Fruit fly (Drosophila melanogaster) whole organism, embryonic: Measurements from ENCODE around the gene CG17349.

Experiments used
- Bgb ChIP-seq: fragments of 200-800 bp; sonication (Bioruptor generic); IDR thresholded peaks from 2 replicates; pipeline ENCODE4 v1.3.6; 2022; ENCODE audit warnings: missing biosample characterization, missing genetic modification characterization; ENCODE audit not compliant: partially characterized antibody
- CG10543 ChIP-seq: fragments of 200-800 bp; sonication (Bioruptor generic); optimal IDR thresholded peaks from 3 replicates; lab custom pipeline; 2017; ENCODE audit warnings: missing biosample characterization, mild to moderate bottlenecking, missing genetic modification characterization, moderate library complexity
- CG10565 ChIP-seq: fragments of 200-800 bp; sonication (Bioruptor generic); optimal IDR thresholded peaks from 3 replicates; lab custom pipeline; 2016; ENCODE audit warnings: missing biosample characterization, mild to moderate bottlenecking, missing genetic modification characterization
- CG12104 ChIP-seq: fragments of 200-800 bp; sonication (Bioruptor generic); optimal IDR thresholded peaks from 3 replicates; lab custom pipeline; 2016; ENCODE audit warnings: missing biosample characterization, missing genetic modification characterization
- CG15601 ChIP-seq: fragments of 200-800 bp; sonication (Bioruptor generic); optimal IDR thresholded peaks from 3 replicates; lab custom pipeline; 2019; ENCODE audit warnings: missing biosample characterization, mild to moderate bottlenecking, missing genetic modification characterization, moderate library complexity
- CG17829 ChIP-seq: fragments of 200-800 bp; optimal IDR thresholded peaks from 2 replicates; lab custom pipeline; 2019; ENCODE audit warnings: missing biosample characterization, mild to moderate bottlenecking, missing genetic modification characterization, moderate library complexity
- CG18262 ChIP-seq: fragments of 200-800 bp; optimal IDR thresholded peaks from 3 replicates; lab custom pipeline; 2019; ENCODE audit warnings: missing biosample characterization, mild to moderate bottlenecking, missing genetic modification characterization, moderate library complexity
- CG2116 ChIP-seq: fragments of 200-800 bp; sonication (Bioruptor generic); optimal IDR thresholded peaks from 3 replicates; lab custom pipeline; 2018; ENCODE audit warnings: missing biosample characterization, mild to moderate bottlenecking, missing genetic modification characterization
- CG32532 ChIP-seq: fragments of 200-800 bp; sonication (Bioruptor generic); IDR thresholded peaks from 2 replicates; pipeline ENCODE4 v1.3.6; 2022; ENCODE audit warnings: missing biosample characterization, missing genetic modification characterization
- CG33557 ChIP-seq: fragments of 200-800 bp; sonication (Bioruptor generic); optimal IDR thresholded peaks from 2 replicates; lab custom pipeline; 2019; ENCODE audit warnings: missing biosample characterization, mild to moderate bottlenecking, missing genetic modification characterization, moderate library complexity
- CG3407 ChIP-seq: fragments of 200-800 bp; sonication (Bioruptor generic); optimal IDR thresholded peaks from 2 replicates; lab custom pipeline; 2018; ENCODE audit warnings: missing biosample characterization, mild to moderate bottlenecking, missing genetic modification characterization
- CG3726 ChIP-seq: fragments of 200-800 bp; sonication (Bioruptor generic); IDR thresholded peaks from 3 replicates; pipeline ENCODE4, ENCODE4 v1.3.6; 2022; ENCODE audit warnings: missing biosample characterization, missing genetic modification characterization
- CG4360 ChIP-seq: fragments of 200-800 bp; sonication (Bioruptor generic); IDR thresholded peaks from 2 replicates; pipeline ENCODE4 v1.3.6; 2022; ENCODE audit warnings: missing biosample characterization, missing genetic modification characterization
- CG4854 ChIP-seq: fragments of 200-800 bp; sonication (Bioruptor generic); optimal IDR thresholded peaks from 2 replicates; lab custom pipeline; 2016; ENCODE audit warnings: missing biosample characterization, missing genetic modification characterization, inconsistent platforms
- CG8290 ChIP-seq, 3 experiments: fragments of 200-800 bp; sonication (Bioruptor generic); optimal IDR thresholded peaks; 2 replicates each; lab custom pipeline; 2016 to 2019; ENCODE audit warnings: missing biosample characterization in 3 of 3, missing genetic modification characterization in 3 of 3, mild to moderate bottlenecking in 2 of 3, moderate library complexity in 1 of 3
- CHES-1-like ChIP-seq: fragments of 200-800 bp; sonication (Bioruptor generic); optimal IDR thresholded peaks from 2 replicates; lab custom pipeline; 2016; ENCODE audit warnings: missing biosample characterization, missing genetic modification characterization
- Elba2 ChIP-seq: fragments of 200-800 bp; sonication (Bioruptor generic); optimal IDR thresholded peaks from 3 replicates; lab custom pipeline; 2016; ENCODE audit warnings: missing biosample characterization, missing genetic modification characterization
- Fer3 ChIP-seq: fragments of 200-800 bp; sonication (Bioruptor generic); optimal IDR thresholded peaks from 2 replicates; lab custom pipeline; 2018; ENCODE audit warnings: missing biosample characterization, mild to moderate bottlenecking, missing genetic modification characterization, moderate library complexity
- Gsc ChIP-seq: fragments of 200-800 bp; sonication (Bioruptor generic); IDR thresholded peaks from 2 replicates; pipeline ENCODE4 v1.3.6; 2022; ENCODE audit warnings: missing biosample characterization, missing genetic modification characterization
- HLH4C ChIP-seq: fragments of 200-800 bp; sonication (Bioruptor generic); IDR thresholded peaks from 3 replicates; pipeline ENCODE4 v1.3.6; 2022; ENCODE audit warnings: missing biosample characterization, missing genetic modification characterization; ENCODE audit not compliant: partially characterized antibody
- HLH54F ChIP-seq: fragments of 200-800 bp; sonication (Bioruptor generic); optimal IDR thresholded peaks from 3 replicates; lab custom pipeline; 2016; ENCODE audit warnings: missing biosample characterization, missing genetic modification characterization
- Hand ChIP-seq: fragments of 200-800 bp; sonication (Bioruptor generic); optimal IDR thresholded peaks from 2 replicates; lab custom pipeline; 2017; ENCODE audit warnings: mild to moderate bottlenecking, missing biosample characterization, missing genetic modification reagents, missing genetic modification characterization
- Poxn ChIP-seq: fragments of 200-800 bp; sonication (Bioruptor generic); IDR thresholded peaks from 2 replicates; pipeline ENCODE4 v1.3.6; 2022; ENCODE audit warnings: missing biosample characterization, missing genetic modification characterization
- Sin3A ChIP-seq: fragments of >200 bp; optimal IDR thresholded peaks from 2 replicates; lab custom pipeline; 2018
- Six4 ChIP-seq: fragments of 200-800 bp; sonication (Bioruptor generic); optimal IDR thresholded peaks from 2 replicates; lab custom pipeline; 2016; ENCODE audit warnings: missing biosample characterization, missing genetic modification characterization
- ash1 ChIP-seq: fragments of 200-800 bp; sonication (Bioruptor generic); optimal IDR thresholded peaks from 2 replicates; lab custom pipeline; 2018; ENCODE audit warnings: missing biosample characterization, mild to moderate bottlenecking, missing genetic modification characterization
- bigmax ChIP-seq: fragments of 200-800 bp; sonication (Bioruptor generic); optimal IDR thresholded peaks from 2 replicates; lab custom pipeline; 2018; ENCODE audit warnings: missing biosample characterization, mild to moderate bottlenecking, missing genetic modification characterization
- disco-r ChIP-seq: fragments of 200-800 bp; sonication (Bioruptor generic); optimal IDR thresholded peaks from 2 replicates; lab custom pipeline; 2016; ENCODE audit warnings: missing biosample characterization, missing genetic modification characterization
- dpn ChIP-seq, 2 experiments: fragments of 200-800 bp; sonication (Bioruptor generic); optimal IDR thresholded peaks; 3 replicates each; lab custom pipeline; 2016; ENCODE audit warnings: missing biosample characterization in 2 of 2, missing genetic modification characterization in 2 of 2
- exex ChIP-seq: fragments of 200-800 bp; sonication (Bioruptor generic); optimal IDR thresholded peaks from 4 replicates; lab custom pipeline; 2018; ENCODE audit warnings: missing biosample characterization, mild to moderate bottlenecking, missing genetic modification characterization, moderate library complexity
- fd3F ChIP-seq: fragments of 200-800 bp; sonication (Bioruptor generic); optimal IDR thresholded peaks from 2 replicates; lab custom pipeline; 2018; ENCODE audit warnings: missing biosample characterization, mild to moderate bottlenecking, missing genetic modification characterization, moderate library complexity
- gcm ChIP-seq: fragments of 200-800 bp; sonication (Bioruptor generic); optimal IDR thresholded peaks from 2 replicates; lab custom pipeline; 2019; ENCODE audit warnings: missing biosample characterization, mild to moderate bottlenecking, missing genetic modification characterization, moderate library complexity
- ind ChIP-seq: fragments of 200-800 bp; sonication (Bioruptor generic); optimal IDR thresholded peaks from 3 replicates; lab custom pipeline; 2016; ENCODE audit warnings: missing biosample characterization, missing genetic modification characterization
- kay ChIP-seq: fragments of 200-800 bp; sonication (Bioruptor generic); optimal IDR thresholded peaks from 2 replicates; lab custom pipeline; 2016; ENCODE audit warnings: missing biosample characterization, missing genetic modification characterization
- knrl ChIP-seq: fragments of 200-800 bp; sonication (Bioruptor generic); IDR thresholded peaks from 3 replicates; pipeline ENCODE4 v1.3.6; 2022; ENCODE audit warnings: missing biosample characterization, missing genetic modification characterization; ENCODE audit not compliant: partially characterized antibody
- lbe ChIP-seq: fragments of 200-800 bp; sonication (Bioruptor generic); optimal IDR thresholded peaks from 2 replicates; lab custom pipeline; 2016; ENCODE audit warnings: missing biosample characterization, mild to moderate bottlenecking, missing genetic modification characterization
- maf-S ChIP-seq: fragments of 200-800 bp; sonication (Bioruptor generic); optimal IDR thresholded peaks from 2 replicates; lab custom pipeline; 2016; ENCODE audit warnings: missing biosample characterization, missing genetic modification characterization
- phol ChIP-seq: fragments of 200-800 bp; sonication (Bioruptor generic); optimal IDR thresholded peaks from 3 replicates; lab custom pipeline; 2018; ENCODE audit warnings: missing biosample characterization, mild to moderate bottlenecking, missing genetic modification characterization, moderate library complexity
- psq ChIP-seq: fragments of 200-800 bp; sonication (Bioruptor generic); optimal IDR thresholded peaks from 2 replicates; lab custom pipeline; 2017; ENCODE audit warnings: missing biosample characterization, missing genetic modification characterization
- ranshi ChIP-seq: fragments of 200-800 bp; sonication (Bioruptor generic); IDR thresholded peaks from 2 replicates; pipeline ENCODE4 v1.3.6; 2022; ENCODE audit warnings: missing biosample characterization, missing genetic modification characterization
- schlank ChIP-seq: fragments of 200-800 bp; sonication (Bioruptor generic); optimal IDR thresholded peaks from 2 replicates; lab custom pipeline; 2018; ENCODE audit warnings: missing biosample characterization, mild to moderate bottlenecking, missing genetic modification characterization
- scrt ChIP-seq: fragments of 200-800 bp; sonication (Bioruptor generic); optimal IDR thresholded peaks from 2 replicates; lab custom pipeline; 2018; ENCODE audit warnings: missing biosample characterization, mild to moderate bottlenecking, missing genetic modification characterization, moderate library complexity
- so ChIP-seq: fragments of 200-800 bp; sonication (Bioruptor generic); IDR thresholded peaks from 3 replicates; pipeline ENCODE4 v1.3.6; 2022; ENCODE audit warnings: missing biosample characterization, missing genetic modification characterization
- stc ChIP-seq: fragments of 200-800 bp; sonication (Bioruptor generic); IDR thresholded peaks from 2 replicates; pipeline ENCODE4 v1.3.6; 2022; ENCODE audit warnings: missing biosample characterization, missing genetic modification characterization
- tio ChIP-seq: fragments of 200-800 bp; sonication (Bioruptor generic); optimal IDR thresholded peaks from 2 replicates; lab custom pipeline; 2017; ENCODE audit warnings: missing biosample characterization, missing genetic modification characterization, inconsistent platforms
- trh ChIP-seq: fragments of 200-800 bp; sonication (Bioruptor generic); optimal IDR thresholded peaks from 2 replicates; lab custom pipeline; 2016; ENCODE audit warnings: missing biosample characterization, missing genetic modification characterization
- ttk ChIP-seq: fragments of 200-800 bp; sonication (Bioruptor generic); IDR thresholded peaks from 2 replicates; pipeline ENCODE4 v2.1.2; 2022; ENCODE audit warnings: missing biosample characterization, missing genetic modification characterization
- unc-4 ChIP-seq: fragments of 200-800 bp; sonication (Bioruptor generic); IDR thresholded peaks from 2 replicates; pipeline ENCODE4 v1.3.6; 2022; ENCODE audit warnings: missing biosample characterization, missing genetic modification characterization; ENCODE audit not compliant: partially characterized antibody
- vfl ChIP-seq: fragments of 200-800 bp; sonication (Bioruptor generic); optimal IDR thresholded peaks from 2 replicates; lab custom pipeline; 2016; ENCODE audit warnings: missing biosample characterization, missing genetic modification characterization
- vvl ChIP-seq: fragments of 200-800 bp; sonication (Bioruptor generic); IDR thresholded peaks from 2 replicates; pipeline ENCODE4 v1.3.6; 2022; ENCODE audit warnings: missing biosample characterization, missing genetic modification characterization
- zfh2 ChIP-seq: fragments of 200-800 bp; sonication (Bioruptor generic); optimal IDR thresholded peaks from 2 replicates; lab custom pipeline; 2016; ENCODE audit warnings: missing biosample characterization, missing genetic modification characterization

CG17349 gene

dm6 chr2L:19358017-19358471 is 12.2 kb upstream of the CG17349 start (continued):
- TF ChIP-seq kay = peak; percentile 29
- peak; percentile 67; the same call in 1 of the 2 replicates for TF ChIP-seq vvl (GFP tag; lab: Robert Waterston, UW)
- TF ChIP-seq exex (tag; lab: Kevin White, UChicago) = no peak
- TF ChIP-seq disco-r (GFP tag; lab: Kevin White, UChicago) = no peak
- peak; percentile 18 for TF ChIP-seq HLH54F
- TF ChIP-seq CHES-1-like = peak; percentile 32
- TF ChIP-seq fd3F = no peak
- TF ChIP-seq Six4 = peak; percentile 6
- no peak for TF ChIP-seq ash1 (GFP tag; lab: Kevin White, UChicago)
- TF ChIP-seq CG32532 (GFP tag; lab: Robert Waterston, UW) = no peak
- TF ChIP-seq scrt = no peak
- TF ChIP-seq ranshi (GFP tag; lab: Robert Waterston, UW) = peak; percentile 23; the same call in 1 of the 2 replicates
- no peak for TF ChIP-seq Hand (GFP tag; lab: Kevin White, UChicago)
- TF ChIP-seq maf-S (GFP tag; lab: Kevin White, UChicago) = no peak
- no peak for TF ChIP-seq CG10543
- TF ChIP-seq CG3407 (GFP tag; lab: Kevin White, UChicago) = peak; percentile 74
- no peak for TF ChIP-seq Poxn (GFP tag; lab: Robert Waterston, UW)
- no peak for TF ChIP-seq schlank (tag; lab: Kevin White, UChicago)
- peak; percentile 23 for TF ChIP-seq CG4854
- peak; percentile 26 for TF ChIP-seq ind (GFP tag; lab: Kevin White, UChicago)
- TF ChIP-seq so = no peak
- peak; percentile 39 for TF ChIP-seq CG17829 (tag; lab: Kevin White, UChicago)
- no peak for TF ChIP-seq Sin3A (lab: Kevin White, UChicago)
- TF ChIP-seq Bgb (GFP tag; lab: Robert Waterston, UW) = no peak
- peak; percentile 33 for TF ChIP-seq CG15601
- peak; percentile 38 to 57 for TF ChIP-seq dpn (GFP tag; optimal IDR thresholded peaks at IDR 0.05; lab: Kevin White, UChicago)
- peak; percentile 26 for TF ChIP-seq psq
- TF ChIP-seq HLH4C = no peak
- no peak for TF ChIP-seq unc-4
- no peak for TF ChIP-seq trh
- TF ChIP-seq lbe (GFP tag; lab: Kevin White, UChicago) = peak; percentile 25
- no peak for TF ChIP-seq Elba2 (GFP tag; lab: Kevin White, UChicago)
- TF ChIP-seq bigmax (GFP tag; lab: Kevin White, UChicago) = no peak
- TF ChIP-seq zfh2 (GFP tag; lab: Kevin White, UChicago) = no peak
- TF ChIP-seq phol = peak; percentile 57
- TF ChIP-seq tio = peak; percentile 66
- TF ChIP-seq stc = no peak
- TF ChIP-seq vfl = no peak
- TF ChIP-seq CG33557 (GFP tag; lab: Kevin White, UChicago) = peak; percentile 73
- no peak for TF ChIP-seq gcm
- peak; percentile 10 for TF ChIP-seq CG8290 (GFP tag; optimal IDR thresholded peaks at IDR 0.05; lab: Kevin White, UChicago)
- peak in 1 of 2 experiments; percentile 27 for TF ChIP-seq CG8290 (tag; optimal IDR thresholded peaks at IDR 0.05; lab: Kevin White, UChicago)
- no peak for TF ChIP-seq Fer3 (tag; lab: Kevin White, UChicago)
- no peak for TF ChIP-seq Gsc (GFP tag; lab: Robert Waterston, UW)
- peak; percentile 26 for TF ChIP-seq CG12104 (GFP tag; lab: Kevin White, UChicago)
- TF ChIP-seq CG4360 (GFP tag; lab: Robert Waterston, UW) = peak; percentile 70
- TF ChIP-seq ttk (GFP tag; lab: Robert Waterston, UW) = no peak
- TF ChIP-seq CG10565 (GFP tag; lab: Kevin White, UChicago) = peak; percentile 0
- peak; percentile 40 for TF ChIP-seq CG2116 (GFP tag; lab: Kevin White, UChicago)
- no peak for TF ChIP-seq knrl (GFP tag; lab: Robert Waterston, UW)
- TF ChIP-seq CG18262 = peak; percentile 65
- peak; percentile 53; the same call in 1 of the 3 replicates for TF ChIP-seq CG3726
